Fruit fly (Drosophila melanogaster) whole organism, adult: ENCODE data around the gene mEFTs.
A peak's percentile ranks its signal among the peaks of the same experiment; 100 is the strongest.

Source experiments
- CG11617 ChIP-seq: fragments of 200-800 bp; sonication (Bioruptor generic); optimal IDR thresholded peaks from 2 replicates; lab custom pipeline; 2017; ENCODE audit warnings: mild to moderate bottlenecking, missing biosample characterization, missing genetic modification reagents, missing genetic modification characterization
- CG12768 ChIP-seq: fragments of 200-800 bp; sonication (Bioruptor generic); optimal IDR thresholded peaks from 2 replicates; lab custom pipeline; 2017; ENCODE audit warnings: missing biosample characterization, missing genetic modification characterization, mild to moderate bottlenecking, moderate library complexity, missing genetic modification reagents
- CG14711 ChIP-seq: fragments of 200-800 bp; sonication (Bioruptor generic); optimal IDR thresholded peaks from 2 replicates; lab custom pipeline; 2018; ENCODE audit warnings: missing biosample characterization, mild to moderate bottlenecking, missing genetic modification characterization, moderate library complexity
- CG1620 ChIP-seq: fragments of 200-800 bp; sonication (Bioruptor generic); optimal IDR thresholded peaks from 2 replicates; lab custom pipeline; 2016; ENCODE audit warnings: missing biosample characterization, missing genetic modification characterization
- CG33017 ChIP-seq: fragments of 200-800 bp; sonication (Bioruptor generic); optimal IDR thresholded peaks from 2 replicates; lab custom pipeline; 2018; ENCODE audit warnings: missing biosample characterization, mild to moderate bottlenecking, missing genetic modification characterization, moderate library complexity
- CG5204 ChIP-seq: fragments of 200-800 bp; sonication (Bioruptor generic); optimal IDR thresholded peaks from 2 replicates; lab custom pipeline; 2016; ENCODE audit warnings: missing biosample characterization, missing genetic modification characterization
- CG7045 ChIP-seq: fragments of 200-800 bp; sonication (Bioruptor generic); optimal IDR thresholded peaks from 2 replicates; lab custom pipeline; 2017; ENCODE audit warnings: missing biosample characterization, mild to moderate bottlenecking, missing genetic modification characterization
- CG7101 ChIP-seq: fragments of 200-800 bp; sonication (Bioruptor generic); optimal IDR thresholded peaks from 2 replicates; lab custom pipeline; 2018; ENCODE audit warnings: missing biosample characterization, mild to moderate bottlenecking, missing genetic modification characterization, moderate library complexity
- Clk ChIP-seq: fragments of 200-800 bp; sonication (Bioruptor generic); optimal IDR thresholded peaks from 2 replicates; lab custom pipeline; 2017; ENCODE audit warnings: missing biosample characterization, missing genetic modification characterization
- Crg-1 ChIP-seq: fragments of 200-800 bp; sonication (Bioruptor generic); optimal IDR thresholded peaks from 2 replicates; lab custom pipeline; 2016; ENCODE audit warnings: missing biosample characterization, missing genetic modification characterization
- Hr96 ChIP-seq: fragments of 200-800 bp; sonication (Bioruptor generic); optimal IDR thresholded peaks from 2 replicates; lab custom pipeline; 2016; ENCODE audit warnings: missing biosample characterization, missing genetic modification characterization
- Mnt ChIP-seq: fragments of 200-800 bp; sonication (Bioruptor generic); optimal IDR thresholded peaks from 2 replicates; lab custom pipeline; 2016; ENCODE audit warnings: missing biosample characterization, mild to moderate bottlenecking, missing genetic modification characterization
- bab1 ChIP-seq: fragments of 200-800 bp; sonication (Bioruptor generic); optimal IDR thresholded peaks from 3 replicates; lab custom pipeline; 2019; ENCODE audit warnings: missing biosample characterization, mild to moderate bottlenecking, missing genetic modification characterization, moderate library complexity
- cic ChIP-seq: fragments of 200-800 bp; sonication (Bioruptor generic); optimal IDR thresholded peaks from 2 replicates; lab custom pipeline; 2017; ENCODE audit warnings: missing biosample characterization, mild to moderate bottlenecking, missing genetic modification characterization, moderate library complexity
- cnc ChIP-seq, 2 experiments: fragments of >200 bp; optimal IDR thresholded peaks; 2 replicates each; lab custom pipeline; 2017
- kay ChIP-seq: fragments of 200-800 bp; sonication (Bioruptor generic); peaks from one replicate; lab custom pipeline; 2016; ENCODE audit warnings: missing biosample characterization, missing genetic modification characterization, borderline replicate concordance
- ovo ChIP-seq: fragments of 200-800 bp; sonication (Bioruptor generic); optimal IDR thresholded peaks from 2 replicates; lab custom pipeline; 2016; ENCODE audit warnings: missing biosample characterization, missing genetic modification characterization
- pad ChIP-seq: fragments of 200-800 bp; sonication (Bioruptor generic); optimal IDR thresholded peaks from 3 replicates; lab custom pipeline; 2017; ENCODE audit warnings: missing biosample characterization, missing genetic modification characterization, mild to moderate bottlenecking, moderate library complexity, missing genetic modification reagents
- tj ChIP-seq: fragments of 200-800 bp; sonication (Bioruptor generic); optimal IDR thresholded peaks from 3 replicates; lab custom pipeline; 2017; ENCODE audit warnings: missing biosample characterization, mild to moderate bottlenecking, missing genetic modification characterization, moderate library complexity
- toe ChIP-seq: fragments of 200-800 bp; sonication (Bioruptor generic); optimal IDR thresholded peaks from 2 replicates; lab custom pipeline; 2016; ENCODE audit warnings: missing biosample characterization, missing genetic modification characterization

mEFTs gene

dm6 chr2L:17500946-17501451 lies at the start of gene mEFTs, which contains the start of gene Dhc36C:
Gene mEFTs (minus strand): TSS chr2L:17501106.
Gene Dhc36C (plus strand): TSS chr2L:17501401.
- TF ChIP-seq CG11617 (GFP tag; lab: Kevin White, UChicago) = no peak
- no peak for TF ChIP-seq CG12768
- no peak for TF ChIP-seq CG33017
- TF ChIP-seq ovo (GFP tag; lab: Kevin White, UChicago) = no peak
- no peak for TF ChIP-seq CG14711 (tag; lab: Kevin White, UChicago)
- TF ChIP-seq Crg-1 (GFP tag; lab: Kevin White, UChicago) = no peak
- no peak for TF ChIP-seq Hr96 (GFP tag; lab: Kevin White, UChicago)
- no peak for TF ChIP-seq tj (GFP tag; lab: Kevin White, UChicago)
- TF ChIP-seq CG5204 = no peak
- no peak for TF ChIP-seq kay (GFP tag; lab: Kevin White, UChicago)
- no peak for TF ChIP-seq cic (GFP tag; lab: Kevin White, UChicago)
- peak; percentile 24 for TF ChIP-seq bab1
- TF ChIP-seq CG7045 (GFP tag; lab: Kevin White, UChicago) = no peak
- TF ChIP-seq pad (GFP tag; lab: Kevin White, UChicago) = no peak
- no peak for TF ChIP-seq CG1620 (GFP tag; lab: Kevin White, UChicago)
- TF ChIP-seq Mnt (GFP tag; lab: Kevin White, UChicago) = peak; percentile 72
- no peak for TF ChIP-seq cnc (optimal IDR thresholded peaks at IDR 0.05; lab: Kevin White, UChicago)

- no peak for TF ChIP-seq tj (GFP tag; lab: Kevin White, UChicago)
- no peak for TF ChIP-seq CG7045 (GFP tag; lab: Kevin White, UChicago)
- TF ChIP-seq toe (GFP tag; lab: Kevin White, UChicago) = no peak
- TF ChIP-seq cic (GFP tag; lab: Kevin White, UChicago) = no peak
- TF ChIP-seq pad (GFP tag; lab: Kevin White, UChicago) = no peak
- TF ChIP-seq Clk (GFP tag; lab: Kevin White, UChicago) = no peak
- TF ChIP-seq CG14711 (tag; lab: Kevin White, UChicago) = no peak
- no peak for TF ChIP-seq cnc (optimal IDR thresholded peaks at IDR 0.05; lab: Kevin White, UChicago)
- no peak for TF ChIP-seq Hr96 (GFP tag; lab: Kevin White, UChicago)
- no peak for TF ChIP-seq CG33017
- no peak for TF ChIP-seq CG7101
- no peak for TF ChIP-seq kay (GFP tag; lab: Kevin White, UChicago)
- TF ChIP-seq bab1 = no peak
- TF ChIP-seq CG11617 (GFP tag; lab: Kevin White, UChicago) = no peak
- TF ChIP-seq CG12768 = no peak
- TF ChIP-seq CG1620 (GFP tag; lab: Kevin White, UChicago) = no peak
- TF ChIP-seq Crg-1 (GFP tag; lab: Kevin White, UChicago) = no peak
- no peak for TF ChIP-seq CG5204
- no peak for TF ChIP-seq ovo (GFP tag; lab: Kevin White, UChicago)
Observed at dm6 chr2L:17542661-17543278, 41.9 kb upstream of the mEFTs start.

DNA sequence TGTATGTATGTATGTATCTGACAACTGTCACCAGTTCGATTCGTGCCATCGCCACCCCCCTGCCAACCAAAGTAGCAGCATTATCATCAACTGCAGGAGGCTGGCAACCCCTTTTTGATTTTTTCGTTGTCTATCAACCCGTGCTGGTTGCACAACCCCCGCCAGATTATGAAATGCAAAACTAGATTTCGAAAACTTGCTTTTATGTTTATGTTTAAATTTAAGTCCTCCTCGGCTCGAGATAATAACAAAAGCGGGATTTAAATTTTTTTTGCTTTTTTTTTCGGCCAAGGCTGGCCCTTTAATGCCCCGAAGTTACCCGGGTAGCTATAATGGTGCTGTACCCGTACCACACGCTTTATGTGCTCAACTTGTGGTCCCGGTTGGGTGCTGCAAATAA lies 40.2 kb upstream of the mEFTs start:
- TF ChIP-seq ovo (GFP tag; lab: Kevin White, UChicago) (no peak), Hr96 (GFP tag; lab: Kevin White, UChicago) (no peak), Clk (GFP tag; lab: Kevin White, UChicago) (no peak), cic (GFP tag; lab: Kevin White, UChicago) (no peak), CG7101 (no peak), cnc (optimal IDR thresholded peaks at IDR 0.05; lab: Kevin White, UChicago) (no peak), CG14711 (tag; lab: Kevin White, UChicago) (no peak), pad (GFP tag; lab: Kevin White, UChicago) (no peak), CG11617 (GFP tag; lab: Kevin White, UChicago) (no peak), bab1 (no peak), CG7045 (GFP tag; lab: Kevin White, UChicago) (no peak), kay (GFP tag; lab: Kevin White, UChicago) (no peak), tj (GFP tag; lab: Kevin White, UChicago) (no peak)

DNA sequence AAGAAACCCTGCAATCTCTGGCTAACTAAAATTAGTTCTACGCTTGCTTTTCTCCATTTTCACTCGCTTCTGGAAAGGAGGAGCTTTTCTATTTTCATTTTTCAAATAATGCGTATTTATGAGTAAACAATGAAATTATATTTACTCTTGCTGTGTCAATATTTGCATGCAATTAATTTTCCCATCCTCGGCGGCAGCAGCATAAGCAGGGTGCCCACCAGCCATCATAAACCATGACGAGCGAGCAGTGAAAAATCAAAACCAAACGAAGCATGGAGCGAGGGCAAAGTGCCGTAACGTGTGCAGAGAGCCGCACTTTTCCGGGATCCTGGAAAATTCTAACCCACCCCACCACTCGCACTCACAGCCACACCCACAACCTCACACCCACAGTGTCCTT lies 32.9 kb upstream of the mEFTs start:
- TF ChIP-seq CG1620 (GFP tag; lab: Kevin White, UChicago) = no peak

- TF ChIP-seq CG1620 (GFP tag; lab: Kevin White, UChicago) (no peak), CG12768 (no peak), CG33017 (no peak), Clk (GFP tag; lab: Kevin White, UChicago) (no peak), cnc (optimal IDR thresholded peaks at IDR 0.05; lab: Kevin White, UChicago) (no peak), Mnt (GFP tag; lab: Kevin White, UChicago) (no peak), Hr96 (GFP tag; lab: Kevin White, UChicago) (no peak)
Observed at dm6 chr2L:17532134-17532533, 31.2 kb upstream of the mEFTs start, which contains the start of gene CG15145. Gene CG15145 (minus strand): TSS chr2L:17532234.

dm6 chr2L:17529022-17529421 lies 28.1 kb upstream of the mEFTs start, which contains the start of gene CG15144:
Gene CG15144 (minus strand): TSS chr2L:17529122.
- TF ChIP-seq Clk (GFP tag; lab: Kevin White, UChicago) (no peak), ovo (GFP tag; lab: Kevin White, UChicago) (no peak)
